Worm (Caenorhabditis elegans) whole organism, early embryonic: ENCODE data around the gene ZK6.6.

Experiments
- ama-1 ChIP-seq: fragments of 150-350 bp; optimal IDR thresholded peaks from 2 replicates; lab custom pipeline; 2014
- ceh-13 ChIP-seq: fragments of 200-800 bp; sonication (Bioruptor generic); optimal IDR thresholded peaks from 2 replicates; lab custom pipeline; 2018; ENCODE audit warnings: mild to moderate bottlenecking, missing genetic modification characterization, missing compliant biosample characterization
- hmg-4 ChIP-seq: fragments of 200-800 bp; sonication (Bioruptor generic); optimal IDR thresholded peaks from 2 replicates; lab custom pipeline; 2018; ENCODE audit warnings: mild to moderate bottlenecking, missing genetic modification characterization, missing compliant biosample characterization

DNA sequence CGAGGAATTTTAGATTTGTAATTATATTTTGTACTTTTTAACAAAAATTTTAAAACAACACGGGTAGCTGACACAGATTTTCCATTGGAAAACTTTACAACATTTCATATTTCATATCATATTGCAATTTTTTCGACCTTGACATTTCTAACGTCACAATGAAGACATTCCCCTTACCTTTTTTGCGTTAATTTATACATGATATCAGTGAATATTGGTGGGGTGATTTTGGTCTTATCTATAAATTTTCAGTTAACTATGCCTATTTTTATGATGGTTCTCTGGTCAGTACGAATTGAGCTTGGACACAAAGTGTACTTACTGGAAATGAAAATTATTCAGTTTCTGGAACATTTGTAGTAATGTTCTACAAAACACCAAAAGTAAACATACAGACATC is 4.0 kb upstream of the ZK6.6 start:
- TF ChIP-seq hmg-4, result no peak
- no peak for TF ChIP-seq ceh-13 (GFP tag; lab: Kevin White, UChicago)
- TF ChIP-seq ama-1 (lab: Kevin White, UChicago), result no peak
